Worm (Caenorhabditis elegans) whole organism, L2 larva: Measurements from ENCODE around the gene K08H2.3.
A peak's percentile ranks its signal among the peaks of the same experiment; 100 is the strongest.

Experiments used
- C34F6.9 ChIP-seq: fragments of 150-350 bp; optimal IDR thresholded peaks from 2 replicates; lab custom pipeline; 2014; ENCODE audit warnings: missing biosample characterization, missing genetic modification characterization
- F13H6.1 ChIP-seq: sonication (generic microtip); optimal IDR thresholded peaks from 2 replicates; lab custom pipeline; 2016; ENCODE audit warnings: missing genetic modification characterization, missing compliant biosample characterization
- R02D3.7 ChIP-seq: fragments of 150-350 bp; optimal IDR thresholded peaks from 2 replicates; lab custom pipeline; 2014; ENCODE audit warnings: missing biosample characterization, missing genetic modification characterization
- ZK546.5 ChIP-seq: sonication (generic microtip); optimal IDR thresholded peaks from 2 replicates; lab custom pipeline; 2017; ENCODE audit warnings: missing biosample characterization, missing genetic modification characterization
- alr-1 ChIP-seq: fragments of 150-350 bp; optimal IDR thresholded peaks from 2 replicates; lab custom pipeline; 2014; ENCODE audit warnings: missing biosample characterization, missing genetic modification characterization
- aly-2 ChIP-seq: fragments of 150-350 bp; optimal IDR thresholded peaks from 2 replicates; lab custom pipeline; 2014; ENCODE audit warnings: missing biosample characterization, missing genetic modification characterization
- ama-1 ChIP-seq: fragments of 150-350 bp; optimal IDR thresholded peaks from 2 replicates; lab custom pipeline; 2018; ENCODE audit warnings: inconsistent platforms
- blmp-1 ChIP-seq: sonication (generic microtip); optimal IDR thresholded peaks from 2 replicates; lab custom pipeline; 2017; ENCODE audit warnings: missing genetic modification characterization, mild to moderate bottlenecking, missing compliant biosample characterization, antibody characterized with exemption, moderate library complexity; ENCODE audit not compliant: insufficient read depth
- ceh-16 ChIP-seq: fragments of 150-350 bp; optimal IDR thresholded peaks from 2 replicates; lab custom pipeline; 2014; ENCODE audit warnings: missing biosample characterization, missing genetic modification characterization
- ceh-82 ChIP-seq: fragments of 150-350 bp; optimal IDR thresholded peaks from 2 replicates; lab custom pipeline; 2014; ENCODE audit warnings: missing biosample characterization, missing genetic modification characterization
- crh-2 ChIP-seq: sonication (generic microtip); optimal IDR thresholded peaks from 2 replicates; lab custom pipeline; 2017; ENCODE audit warnings: missing biosample characterization, missing genetic modification characterization
- dmd-4 ChIP-seq: sonication (generic microtip); optimal IDR thresholded peaks from 2 replicates; lab custom pipeline; 2017; ENCODE audit warnings: missing biosample characterization, missing genetic modification characterization
- egl-27 ChIP-seq: sonication (generic microtip); optimal IDR thresholded peaks from 3 replicates; lab custom pipeline; 2017; ENCODE audit warnings: missing biosample characterization, missing genetic modification reagents, missing genetic modification characterization
- elt-1 ChIP-seq: fragments of 150-350 bp; optimal IDR thresholded peaks from 2 replicates; lab custom pipeline; 2014; ENCODE audit warnings: missing biosample characterization, missing genetic modification characterization
- elt-3 ChIP-seq: sonication (generic microtip); optimal IDR thresholded peaks from 2 replicates; lab custom pipeline; 2017; ENCODE audit warnings: missing biosample characterization, missing genetic modification characterization
- fos-1 ChIP-seq: fragments of 150-350 bp; optimal IDR thresholded peaks from 2 replicates; lab custom pipeline; 2014; ENCODE audit warnings: missing biosample characterization, missing genetic modification characterization
- lin-11 ChIP-seq: fragments of 150-350 bp; sonication (generic microtip); optimal IDR thresholded peaks from 2 replicates; lab custom pipeline; 2014; ENCODE audit warnings: missing biosample characterization, missing genetic modification characterization, inconsistent platforms, mixed read lengths
- lin-13 ChIP-seq: fragments of 150-350 bp; optimal IDR thresholded peaks from 2 replicates; lab custom pipeline; 2014; ENCODE audit warnings: missing biosample characterization, missing genetic modification reagents, missing genetic modification characterization
- lin-39 ChIP-seq: fragments of 150-350 bp; optimal IDR thresholded peaks from 2 replicates; lab custom pipeline; 2014; ENCODE audit warnings: missing biosample characterization, missing genetic modification reagents, missing genetic modification characterization
- lsy-2 ChIP-seq, 2 experiments: fragments of 150-350 bp in 1 of 2; sonication (generic microtip) in 1 of 2; optimal IDR thresholded peaks; 2 replicates each; lab custom pipeline; 2014 to 2017; ENCODE audit warnings: missing biosample characterization in 2 of 2, missing genetic modification characterization in 2 of 2
- mab-5 ChIP-seq: fragments of 150-350 bp; optimal IDR thresholded peaks from 2 replicates; lab custom pipeline; 2014; ENCODE audit warnings: missing biosample characterization, missing genetic modification characterization
- mbf-1 ChIP-seq: sonication (generic microtip); optimal IDR thresholded peaks from 2 replicates; lab custom pipeline; 2017; ENCODE audit warnings: missing biosample characterization, missing genetic modification characterization
- mdl-1 ChIP-seq, 2 experiments: fragments of 150-350 bp in 1 of 2; sonication (generic microtip) in 1 of 2; optimal IDR thresholded peaks; 2 replicates each; lab custom pipeline; 2017; ENCODE audit warnings: missing biosample characterization in 2 of 2, missing genetic modification characterization in 2 of 2
- nhr-10 ChIP-seq: sonication (generic microtip); optimal IDR thresholded peaks from 2 replicates; lab custom pipeline; 2017; ENCODE audit warnings: missing biosample characterization, missing genetic modification characterization
- nhr-11 ChIP-seq: fragments of 150-350 bp; optimal IDR thresholded peaks from 2 replicates; lab custom pipeline; 2014; ENCODE audit warnings: missing biosample characterization, missing genetic modification characterization
- nhr-12 ChIP-seq: fragments of 150-350 bp; optimal IDR thresholded peaks from 2 replicates; lab custom pipeline; 2014; ENCODE audit warnings: missing biosample characterization, missing genetic modification characterization
- nhr-129 ChIP-seq: fragments of 150-350 bp; optimal IDR thresholded peaks from 2 replicates; lab custom pipeline; 2014; ENCODE audit warnings: missing biosample characterization, missing genetic modification characterization
- nhr-21 ChIP-seq: fragments of 150-350 bp; optimal IDR thresholded peaks from 2 replicates; lab custom pipeline; 2014; ENCODE audit warnings: missing biosample characterization, missing genetic modification characterization
- nhr-23 ChIP-seq: fragments of 150-350 bp; optimal IDR thresholded peaks from 2 replicates; lab custom pipeline; 2014; ENCODE audit warnings: missing biosample characterization, missing genetic modification reagents, missing genetic modification characterization
- nhr-237 ChIP-seq: fragments of 150-350 bp; optimal IDR thresholded peaks from 2 replicates; lab custom pipeline; 2014; ENCODE audit warnings: missing biosample characterization, missing genetic modification characterization
- nhr-25 ChIP-seq: fragments of 150-350 bp; sonication (generic microtip); optimal IDR thresholded peaks from 3 replicates; lab custom pipeline; 2014; ENCODE audit warnings: missing biosample characterization, missing genetic modification characterization
- nhr-6 ChIP-seq: fragments of 150-350 bp; optimal IDR thresholded peaks from 2 replicates; lab custom pipeline; 2014; ENCODE audit warnings: missing biosample characterization, missing genetic modification characterization
- nhr-77 ChIP-seq: fragments of 150-350 bp; optimal IDR thresholded peaks from 2 replicates; lab custom pipeline; 2014; ENCODE audit warnings: missing biosample characterization, missing genetic modification characterization
- peb-1 ChIP-seq: fragments of 150-350 bp; optimal IDR thresholded peaks from 2 replicates; lab custom pipeline; 2014; ENCODE audit warnings: missing biosample characterization, missing genetic modification characterization
- sem-4 ChIP-seq: fragments of 150-350 bp; optimal IDR thresholded peaks from 2 replicates; lab custom pipeline; 2014; ENCODE audit warnings: missing biosample characterization, missing genetic modification reagents, missing genetic modification characterization
- skn-1 ChIP-seq: sonication (generic microtip); optimal IDR thresholded peaks from 2 replicates; lab custom pipeline; 2017; ENCODE audit warnings: missing biosample characterization, missing genetic modification characterization
- sma-3 ChIP-seq: sonication (generic microtip); optimal IDR thresholded peaks from 2 replicates; lab custom pipeline; 2016; ENCODE audit warnings: missing genetic modification reagents, missing genetic modification characterization, missing compliant biosample characterization
- sma-9 ChIP-seq, 2 experiments: fragments of 150-350 bp in 1 of 2; sonication (generic microtip) in 1 of 2; optimal IDR thresholded peaks; 2 replicates each; lab custom pipeline; 2014 to 2016; ENCODE audit warnings: missing genetic modification characterization in 2 of 2, mild to moderate bottlenecking in 1 of 2, missing biosample characterization in 1 of 2, missing compliant biosample characterization in 1 of 2, missing genetic modification reagents in 1 of 2, moderate library complexity in 1 of 2
- snpc-4 ChIP-seq: fragments of 150-350 bp; optimal IDR thresholded peaks from 2 replicates; lab custom pipeline; 2014; ENCODE audit warnings: missing biosample characterization, missing genetic modification characterization
- unc-39 ChIP-seq: fragments of 150-350 bp; optimal IDR thresholded peaks from 2 replicates; lab custom pipeline; 2014; ENCODE audit warnings: missing biosample characterization, missing genetic modification characterization
- unc-55 ChIP-seq: fragments of 150-350 bp; sonication (generic microtip); optimal IDR thresholded peaks from 3 replicates; lab custom pipeline; 2014; ENCODE audit warnings: missing biosample characterization, missing genetic modification reagents, missing genetic modification characterization
- unc-62 ChIP-seq: fragments of 150-350 bp; optimal IDR thresholded peaks from 2 replicates; lab custom pipeline; 2014; ENCODE audit warnings: missing biosample characterization, missing genetic modification reagents, missing genetic modification characterization
- zag-1 ChIP-seq: fragments of 150-350 bp; optimal IDR thresholded peaks from 2 replicates; lab custom pipeline; 2014; ENCODE audit warnings: missing biosample characterization, missing genetic modification characterization
- ztf-11 ChIP-seq: sonication (generic microtip); optimal IDR thresholded peaks from 2 replicates; lab custom pipeline; 2017; ENCODE audit warnings: missing biosample characterization, missing genetic modification characterization
- ztf-4 ChIP-seq: fragments of 150-350 bp; optimal IDR thresholded peaks from 2 replicates; lab custom pipeline; 2014; ENCODE audit warnings: missing biosample characterization, missing genetic modification characterization

The K08H2.3 gene

ce11 chrX:13257577-13257976, 20.4 kb downstream of the K08H2.3 start, which contains the start of gene K08H2.10:
K08H2.10 (plus strand) TSS chrX:13257806.
- TF ChIP-seq sma-9 (GFP tag; optimal IDR thresholded peaks at IDR 0.05; lab: Kevin White, UChicago) (no peak), sma-9 (tag; optimal IDR thresholded peaks at IDR 0.05; lab: Kevin White, UChicago) (no peak), fos-1 (tag; lab: Kevin White, UChicago) (peak; percentile 67)
- TF ChIP-seq, all 48 proteins: peak for 1

ce11 chrX:13261037-13261592, 23.9 kb downstream of the K08H2.3 start:
- TF ChIP-seq crh-2 (tag; lab: Kevin White, UChicago) = peak; percentile 2

DNA sequence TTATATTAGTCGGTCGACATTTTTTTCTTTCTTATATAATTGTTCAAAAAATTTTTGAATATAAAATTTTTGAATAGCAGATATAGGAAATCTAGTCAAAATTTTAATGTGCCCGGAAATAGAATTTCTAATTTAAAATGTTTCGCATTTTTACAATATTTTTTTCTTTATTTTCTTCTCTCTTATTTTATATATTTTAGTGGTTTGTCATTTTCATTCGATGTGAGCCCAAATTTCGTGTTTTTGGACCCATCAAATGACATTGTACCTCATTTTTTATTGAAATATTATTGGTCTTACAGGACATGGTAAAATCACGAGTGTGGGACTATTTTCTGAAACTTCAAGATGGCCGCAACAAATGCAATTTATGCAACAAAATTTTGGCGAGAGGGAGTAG, 25.0 kb downstream of the K08H2.3 start, which contains the start of gene K09A11.1:
TSS of gene K09A11.1 (plus strand) at position 301 of the 400 bp plus-strand sequence.
- TF ChIP-seq R02D3.7 = no peak
- TF ChIP-seq lin-39 (tag; lab: Kevin White, UChicago) = no peak
- TF ChIP-seq aly-2 (tag; lab: Kevin White, UChicago) = no peak
- no peak for TF ChIP-seq zag-1
- TF ChIP-seq nhr-129 (tag; lab: Kevin White, UChicago) = no peak
- TF ChIP-seq skn-1 = no peak
- no peak for TF ChIP-seq nhr-77 (tag; lab: Kevin White, UChicago)
- TF ChIP-seq lin-11 = no peak
- no peak for TF ChIP-seq alr-1
- TF ChIP-seq nhr-10 (tag; lab: Kevin White, UChicago) = no peak
- no peak for TF ChIP-seq nhr-25 (tag; lab: Kevin White, UChicago)
- no peak for TF ChIP-seq crh-2 (tag; lab: Kevin White, UChicago)
- no peak for TF ChIP-seq C34F6.9 (tag; lab: Kevin White, UChicago)
- TF ChIP-seq sem-4 (tag; lab: Kevin White, UChicago) = no peak
- no peak for TF ChIP-seq mab-5
- no peak for TF ChIP-seq snpc-4 (tag; lab: Kevin White, UChicago)
- no peak for TF ChIP-seq sma-3
- TF ChIP-seq nhr-21 = no peak
- no peak for TF ChIP-seq nhr-237

- TF ChIP-seq aly-2 (tag; lab: Kevin White, UChicago) = no peak
- TF ChIP-seq elt-1 (tag; lab: Kevin White, UChicago) = no peak
- TF ChIP-seq ceh-82 (tag; lab: Kevin White, UChicago) = no peak
- no peak for TF ChIP-seq dmd-4 (tag; lab: Kevin White, UChicago)
- no peak for TF ChIP-seq nhr-77 (tag; lab: Kevin White, UChicago)
- TF ChIP-seq sma-3 = peak; percentile 30
- TF ChIP-seq zag-1 = peak; percentile 45
- no peak for TF ChIP-seq egl-27 (tag; lab: Kevin White, UChicago)
- no peak for TF ChIP-seq snpc-4 (tag; lab: Kevin White, UChicago)
- TF ChIP-seq nhr-23 (tag; lab: Kevin White, UChicago) = no peak
- TF ChIP-seq mab-5 = no peak
- TF ChIP-seq nhr-10 (tag; lab: Kevin White, UChicago) = no peak
- peak; percentile 16 for TF ChIP-seq sem-4 (tag; lab: Kevin White, UChicago)
- TF ChIP-seq lin-13 = no peak
- TF ChIP-seq fos-1 (tag; lab: Kevin White, UChicago) = peak; percentile 19
- no peak for TF ChIP-seq peb-1 (tag; lab: Kevin White, UChicago)
- no peak for TF ChIP-seq unc-39 (tag; lab: Kevin White, UChicago)
- TF ChIP-seq nhr-11 (tag; lab: Kevin White, UChicago) = no peak
- peak in 1 of 2 experiments; percentile 36 for TF ChIP-seq lsy-2 (tag; optimal IDR thresholded peaks at IDR 0.05; lab: Kevin White, UChicago)
- TF ChIP-seq blmp-1 = no peak
- TF ChIP-seq ztf-4 (tag; lab: Kevin White, UChicago) = peak; percentile 35
- TF ChIP-seq nhr-237 = no peak
- peak; percentile 36 for TF ChIP-seq crh-2 (tag; lab: Kevin White, UChicago)
- TF ChIP-seq R02D3.7 = no peak
- no peak for TF ChIP-seq mdl-1 (tag; optimal IDR thresholded peaks at IDR 0.05; lab: Kevin White, UChicago)
- TF ChIP-seq unc-62 = no peak
- TF ChIP-seq nhr-6 (tag; lab: Kevin White, UChicago) = no peak
- TF ChIP-seq elt-3 (tag; lab: Kevin White, UChicago) = no peak
- TF ChIP-seq mbf-1 (tag; lab: Kevin White, UChicago) = no peak
- peak; percentile 36 for TF ChIP-seq C34F6.9 (tag; lab: Kevin White, UChicago)
- TF ChIP-seq lin-39 (tag; lab: Kevin White, UChicago) = no peak
- peak; percentile 28 for TF ChIP-seq lin-11
- no peak for TF ChIP-seq ZK546.5 (tag; lab: Kevin White, UChicago)
- TF ChIP-seq nhr-25 (tag; lab: Kevin White, UChicago) = no peak
- TF ChIP-seq ztf-11 (tag; lab: Kevin White, UChicago) = no peak
- no peak for TF ChIP-seq nhr-12 (tag; lab: Kevin White, UChicago)
- peak; percentile 31 for TF ChIP-seq ceh-16 (tag; lab: Kevin White, UChicago)
- TF ChIP-seq unc-55 (GFP tag; lab: Kevin White, UChicago) = peak; percentile 66
- TF ChIP-seq nhr-129 (tag; lab: Kevin White, UChicago) = peak; percentile 83
- TF ChIP-seq skn-1 = no peak
- TF ChIP-seq nhr-21 = peak; percentile 42
- peak; percentile 65 for TF ChIP-seq F13H6.1 (tag; lab: Kevin White, UChicago)
- TF ChIP-seq ama-1 (lab: Kevin White, UChicago) = no peak
- TF ChIP-seq alr-1 = no peak
Observed at ce11 chrX:13264550-13264949, 27.3 kb downstream of the K08H2.3 start.
